Worm (Caenorhabditis elegans): Measurements from ENCODE around the gene F57G9.7.

ce11 chrII:12417514-12417913 is 20.0 kb upstream of the F57G9.7 start, which contains the start of gene sre-27:
- TF ChIP-seq B0035.1 (tag; optimal IDR thresholded peaks at IDR 0.05), result no peak
- TF ChIP-seq lin-54 (GFP tag; optimal IDR thresholded peaks at IDR 0.05), result no peak
- no peak for TF ChIP-seq ama-1 (optimal IDR thresholded peaks at IDR 0.05)
- no peak for TF ChIP-seq ama-1 (GFP tag; optimal IDR thresholded peaks at IDR 0.05)
- TF ChIP-seq nhr-179 (tag; optimal IDR thresholded peaks at IDR 0.05), result no peak
- no peak for TF ChIP-seq dpl-1 (GFP tag; optimal IDR thresholded peaks at IDR 0.05)
- TF ChIP-seq let-526 (GFP tag; IDR thresholded peaks at IDR 0.05), result no peak
- TF ChIP-seq attf-6 (GFP tag; IDR thresholded peaks at IDR 0.05), result no peak
- no peak for TF ChIP-seq cebp-1 (GFP tag; IDR thresholded peaks at IDR 0.05)
- TF ChIP-seq cebp-1 (tag; optimal IDR thresholded peaks at IDR 0.05), result no peak
